Fruit fly (Drosophila melanogaster): ENCODE measurements around the gene CG12236.

Gene CG12236

DNA sequence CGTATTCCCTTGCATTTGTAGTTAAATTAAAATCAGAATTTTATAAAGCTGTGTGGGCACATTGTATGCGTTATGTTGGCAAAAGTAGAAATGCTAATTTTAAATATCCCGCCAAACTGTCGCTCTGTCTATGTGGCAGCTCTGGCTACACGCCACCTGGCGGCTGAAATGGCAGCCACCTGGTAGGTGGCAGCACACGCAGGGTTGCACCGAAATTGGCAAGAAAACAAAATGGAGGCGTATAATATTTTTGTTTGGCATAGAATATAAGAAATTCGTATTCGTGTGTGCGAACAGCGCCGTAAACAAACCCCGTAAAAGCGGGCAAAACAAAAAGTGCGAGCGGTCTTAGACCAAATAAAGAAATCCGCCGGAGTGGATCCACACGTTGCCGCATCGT, at the start of gene CG12236:
TSS of gene CG12236 (plus strand) at position 220 of the 400 bp plus-strand sequence.
- TF ChIP-seq CG17801 (GFP tag; optimal IDR thresholded peaks at IDR 0.05; ENCODE audit: partially characterized antibody): peak; percentile 37

DNA sequence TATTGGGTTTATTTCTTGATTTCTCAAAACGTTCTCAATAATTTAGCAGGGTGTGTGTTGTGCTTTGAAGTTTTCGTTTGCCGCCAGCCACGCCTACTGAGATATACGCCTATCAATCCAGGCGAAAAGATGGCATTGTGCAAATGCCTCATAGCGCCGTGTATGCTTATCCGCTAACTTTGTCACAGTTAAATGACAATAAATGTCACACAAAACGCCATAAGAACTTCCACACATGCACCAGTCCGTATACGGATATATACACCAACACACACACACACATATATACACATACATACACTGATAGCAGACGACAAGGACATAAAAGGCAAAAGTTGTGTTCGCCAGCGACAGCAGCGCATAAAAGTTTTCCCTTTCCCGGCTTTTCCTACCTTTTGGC, 42.9 kb upstream of the CG12236 start, which contains the start of gene CG43137:
TSS of gene CG43137 (minus strand) at position 101 of the 400 bp plus-strand sequence.
- no peak for TF ChIP-seq CG17801 (GFP tag; optimal IDR thresholded peaks at IDR 0.05; ENCODE audit: partially characterized antibody)

- TF ChIP-seq CG17801 (GFP tag; optimal IDR thresholded peaks at IDR 0.05; ENCODE audit: partially characterized antibody): no peak
Observed at dm6 chrX:5866095-5866494, 41.8 kb upstream of the CG12236 start.

DNA sequence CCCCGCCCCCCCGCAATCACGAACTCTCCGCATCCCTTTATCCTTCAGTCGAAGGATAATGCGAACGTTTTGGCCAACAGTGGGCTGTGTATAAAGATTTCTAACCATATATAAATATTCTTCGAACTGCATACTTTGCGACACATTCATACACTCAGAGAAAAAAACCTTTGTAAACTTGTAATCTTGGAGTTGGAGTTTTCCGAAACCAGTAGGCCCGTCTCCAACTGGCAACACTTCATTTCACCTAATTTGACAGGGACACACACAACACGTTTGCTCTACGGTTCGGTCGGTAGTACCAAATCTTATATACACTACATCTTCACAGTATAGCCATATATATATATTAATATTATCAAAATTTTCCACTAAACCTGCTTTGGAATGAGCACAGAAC, 39.1 kb upstream of the CG12236 start, which contains the start of gene CG15764:
TSS of gene CG15764 (plus strand) at position 301 of the 400 bp plus-strand sequence.
- no peak for TF ChIP-seq CG17801 (GFP tag; optimal IDR thresholded peaks at IDR 0.05; ENCODE audit: partially characterized antibody)

DNA sequence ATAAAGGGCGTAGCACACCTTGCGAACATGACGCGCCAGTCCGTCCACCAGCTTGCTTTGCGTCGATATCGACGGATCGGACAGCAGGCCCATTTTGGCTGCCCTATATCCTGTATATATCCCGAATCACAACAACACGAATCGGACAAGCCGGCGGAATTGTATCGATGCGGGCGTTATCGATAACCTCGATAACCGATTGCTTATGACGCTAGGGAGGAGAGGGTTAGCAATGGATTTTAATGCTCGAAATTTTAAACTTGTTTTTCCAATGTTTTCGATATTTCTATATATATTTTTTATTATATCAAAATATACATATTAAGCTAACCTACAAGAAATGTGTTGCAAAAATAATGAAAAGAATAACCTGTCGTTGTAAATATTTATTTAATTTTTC, 34.8 kb upstream of the CG12236 start, which contains the start of gene GAA1:
TSS of gene GAA1 (minus strand) at position 194 of the 400 bp plus-strand sequence.
- TF ChIP-seq CG17801 (GFP tag; optimal IDR thresholded peaks at IDR 0.05; ENCODE audit: partially characterized antibody): peak; percentile 22

DNA sequence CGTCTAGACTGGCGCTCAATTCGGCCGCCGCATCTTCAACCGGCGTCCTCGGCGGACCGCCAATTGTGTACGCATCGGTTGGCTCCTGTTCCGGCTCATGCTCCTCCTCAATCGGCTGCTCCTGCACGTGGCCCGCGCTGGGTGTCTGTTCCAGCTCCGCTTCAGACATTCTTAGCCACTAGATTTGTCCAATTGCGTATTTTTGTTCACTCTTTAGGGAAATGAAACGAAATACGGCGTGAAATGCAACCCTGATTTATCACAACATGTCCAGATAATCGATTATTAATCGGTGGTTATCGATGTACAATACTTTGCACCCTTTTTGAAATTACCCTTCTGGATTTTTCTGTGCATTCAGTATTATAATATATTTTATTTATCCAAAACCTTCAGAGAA, 31.4 kb upstream of the CG12236 start, which contains the start of gene mof:
TSS of gene mof (minus strand) at position 270 of the 400 bp plus-strand sequence.
- TF ChIP-seq CG17801 (GFP tag; optimal IDR thresholded peaks at IDR 0.05; ENCODE audit: partially characterized antibody): peak; percentile 55

DNA sequence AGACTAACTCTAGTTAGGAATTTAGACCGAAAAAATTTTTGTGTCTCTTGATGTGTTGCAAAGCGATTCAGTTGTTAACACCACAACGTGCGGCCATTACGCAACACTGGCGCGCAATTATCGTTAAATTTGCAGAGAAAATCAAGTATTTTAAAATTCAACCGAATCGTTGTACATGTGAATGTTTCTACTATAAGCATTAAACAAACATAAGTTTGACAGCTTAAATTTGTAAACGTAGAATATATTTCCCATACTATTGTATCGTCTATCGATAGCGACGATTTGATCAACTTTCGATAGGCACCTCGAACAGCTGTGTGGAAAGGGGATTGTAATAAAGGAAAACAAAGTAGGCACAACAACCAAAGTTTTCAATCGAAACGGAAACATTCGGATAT, 28.4 kb upstream of the CG12236 start, which contains the start of the genes Usp30 and CG16721:
TSS of gene Usp30 (minus strand) at position 245 of the 401 bp plus-strand sequence.
TSS of gene CG16721 (plus strand) at position 327 of the 401 bp plus-strand sequence.
- TF ChIP-seq CG17801 (GFP tag; optimal IDR thresholded peaks at IDR 0.05; ENCODE audit: partially characterized antibody): peak; percentile 81

dm6 chrX:5880139-5880924, 27.6 kb upstream of the CG12236 start:
- TF ChIP-seq CG17801 (GFP tag; optimal IDR thresholded peaks at IDR 0.05; ENCODE audit: partially characterized antibody): peak; percentile 84

DNA sequence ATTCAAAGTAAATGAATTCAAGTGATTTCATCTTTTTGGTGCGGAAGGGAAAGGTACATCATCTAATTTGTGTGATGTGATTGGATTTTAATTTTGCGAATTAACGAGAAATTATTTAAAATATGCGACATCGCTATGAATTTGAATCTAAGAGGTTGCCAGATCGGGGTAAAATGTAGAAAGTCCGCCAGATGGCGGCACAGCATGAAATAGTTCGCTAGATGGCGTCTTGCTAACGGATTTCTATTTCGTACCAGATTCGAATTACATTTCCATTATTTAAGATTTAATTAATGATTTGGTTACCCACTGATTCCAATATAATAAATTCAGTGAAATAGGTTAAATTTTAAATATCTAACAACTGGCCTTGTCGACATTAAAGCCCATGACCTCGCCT, 24.5 kb upstream of the CG12236 start:
- no peak for TF ChIP-seq CG17801 (GFP tag; optimal IDR thresholded peaks at IDR 0.05; ENCODE audit: partially characterized antibody)

dm6 chrX:5884294-5884693, 23.6 kb upstream of the CG12236 start:
- TF ChIP-seq CG17801 (GFP tag; optimal IDR thresholded peaks at IDR 0.05; ENCODE audit: partially characterized antibody): no peak

DNA sequence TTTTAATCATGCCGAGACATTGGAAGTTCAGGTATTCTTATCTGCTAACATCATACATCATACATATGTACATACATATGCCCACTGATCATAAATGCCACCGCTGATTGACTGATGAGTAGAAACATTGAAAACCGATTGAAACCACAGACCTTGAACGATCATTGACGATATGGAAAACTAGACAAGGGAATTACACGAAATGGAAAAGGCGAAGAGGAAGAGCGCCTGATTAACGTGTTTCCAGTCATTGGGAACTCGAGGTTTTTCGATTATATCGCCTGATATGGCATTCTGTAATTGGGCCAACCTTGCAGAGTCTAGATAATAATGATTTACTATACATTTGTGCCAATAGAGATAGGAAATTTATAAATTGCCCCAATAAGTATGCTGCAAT, 23.0 kb upstream of the CG12236 start:
- TF ChIP-seq CG17801 (GFP tag; optimal IDR thresholded peaks at IDR 0.05; ENCODE audit: partially characterized antibody): no peak

DNA sequence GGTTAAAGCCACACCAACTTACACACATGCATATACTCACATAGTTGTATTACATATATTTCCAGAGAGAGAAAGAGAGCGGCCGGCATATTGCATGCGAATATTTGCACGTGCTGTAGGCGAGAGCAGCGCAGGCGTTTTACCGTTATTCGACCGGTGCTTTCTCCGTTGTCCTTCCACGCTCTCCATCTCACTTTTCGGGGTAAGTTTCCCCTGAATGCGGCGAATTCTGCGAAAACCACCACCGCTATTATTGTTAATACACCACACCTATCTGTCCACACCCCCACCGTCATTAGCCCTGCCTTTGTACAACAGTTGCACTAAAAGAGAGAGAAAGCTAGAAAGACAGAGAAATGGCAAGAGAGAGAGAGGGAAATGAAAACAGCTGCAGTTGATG, 22.4 kb upstream of the CG12236 start:
- no peak for TF ChIP-seq CG17801 (GFP tag; optimal IDR thresholded peaks at IDR 0.05; ENCODE audit: partially characterized antibody)

- TF ChIP-seq CG17801 (GFP tag; optimal IDR thresholded peaks at IDR 0.05; ENCODE audit: partially characterized antibody): no peak
Observed at dm6 chrX:5885973-5886372, 22.0 kb upstream of the CG12236 start.

- TF ChIP-seq CG17801 (GFP tag; optimal IDR thresholded peaks at IDR 0.05; ENCODE audit: partially characterized antibody): peak; percentile 5
Observed at dm6 chrX:5886764-5887555, 21.0 kb upstream of the CG12236 start.

DNA sequence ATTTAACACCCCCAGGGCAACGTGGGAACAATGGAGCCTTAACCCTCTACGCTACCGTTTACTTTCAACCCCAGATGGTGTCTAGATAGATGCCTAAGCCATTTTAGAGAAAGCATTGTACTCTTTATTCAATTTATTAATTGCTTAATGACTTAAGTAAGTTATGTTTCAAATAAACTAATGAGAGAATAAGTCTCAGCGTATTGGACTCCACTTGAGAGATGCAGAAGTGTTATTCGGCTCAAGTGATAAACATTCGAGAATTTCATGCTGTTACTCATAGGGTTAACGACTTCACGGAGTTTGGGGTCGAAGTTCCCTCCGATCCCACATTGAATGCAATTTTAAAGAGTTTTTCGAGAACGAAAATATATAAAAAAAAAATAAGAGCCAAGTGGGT, 19.7 kb upstream of the CG12236 start:
- TF ChIP-seq CG17801 (GFP tag; optimal IDR thresholded peaks at IDR 0.05; ENCODE audit: partially characterized antibody): peak; percentile 2

Measured in ovary, adult (tissue).